Fruit fly (Drosophila melanogaster) whole organism, embryonic: ENCODE measurements around the gene ClC-a.

Experiments
- Abd-B ChIP-seq: fragments of 200-800 bp; sonication (Bioruptor generic); optimal IDR thresholded peaks from 2 replicates; lab custom pipeline; 2018; ENCODE audit warnings: missing biosample characterization, mild to moderate bottlenecking, missing genetic modification characterization, moderate library complexity
- Aef1 ChIP-seq: fragments of 200-800 bp; sonication (Bioruptor generic); IDR thresholded peaks from 3 replicates; pipeline ENCODE4 v1.3.6; 2022; ENCODE audit warnings: missing biosample characterization, missing genetic modification characterization
- Asciz ChIP-seq: fragments of 200-800 bp; sonication (Bioruptor generic); optimal IDR thresholded peaks from 2 replicates; lab custom pipeline; 2017; ENCODE audit warnings: missing biosample characterization, mild to moderate bottlenecking, missing genetic modification characterization, missing genetic modification reagents
- CG10267 ChIP-seq: fragments of 200-800 bp; sonication (Bioruptor generic); optimal IDR thresholded peaks from 2 replicates; lab custom pipeline; 2018; ENCODE audit warnings: missing biosample characterization, mild to moderate bottlenecking, missing genetic modification characterization, moderate library complexity
- CG10543 ChIP-seq: fragments of 200-800 bp; sonication (Bioruptor generic); optimal IDR thresholded peaks from 3 replicates; lab custom pipeline; 2017; ENCODE audit warnings: missing biosample characterization, mild to moderate bottlenecking, missing genetic modification characterization, moderate library complexity
- CG12769 ChIP-seq: fragments of 200-800 bp; sonication (Bioruptor generic); optimal IDR thresholded peaks from 2 replicates; lab custom pipeline; 2019; ENCODE audit warnings: missing biosample characterization, mild to moderate bottlenecking, missing genetic modification characterization, moderate library complexity
- CG13287 ChIP-seq: fragments of 200-800 bp; sonication (Bioruptor generic); IDR thresholded peaks from 2 replicates; pipeline ENCODE4 v1.3.6; 2022; ENCODE audit warnings: missing biosample characterization, missing genetic modification characterization; ENCODE audit not compliant: partially characterized antibody
- CG13296 ChIP-seq: fragments of 200-800 bp; sonication (Bioruptor generic); optimal IDR thresholded peaks from 3 replicates; lab custom pipeline; 2018; ENCODE audit warnings: missing biosample characterization, mild to moderate bottlenecking, missing genetic modification characterization
- CG13624 ChIP-seq: fragments of 200-800 bp; sonication (Bioruptor generic); optimal IDR thresholded peaks from 2 replicates; lab custom pipeline; 2016; ENCODE audit warnings: missing biosample characterization, missing genetic modification characterization
- CG16815 ChIP-seq: fragments of 200-800 bp; sonication (Bioruptor generic); optimal IDR thresholded peaks from 3 replicates; lab custom pipeline; 2017; ENCODE audit warnings: missing biosample characterization, mild to moderate bottlenecking, missing genetic modification characterization
- CG17359 ChIP-seq: fragments of 200-800 bp; sonication (Bioruptor generic); optimal IDR thresholded peaks from 3 replicates; lab custom pipeline; 2018; ENCODE audit warnings: missing biosample characterization, mild to moderate bottlenecking, missing genetic modification characterization, moderate library complexity
- CG17802 ChIP-seq: fragments of 200-800 bp; sonication (Bioruptor generic); optimal IDR thresholded peaks from 2 replicates; lab custom pipeline; 2018; ENCODE audit warnings: missing biosample characterization, mild to moderate bottlenecking, missing genetic modification characterization, moderate library complexity
- CG18262 ChIP-seq: fragments of 200-800 bp; optimal IDR thresholded peaks from 3 replicates; lab custom pipeline; 2019; ENCODE audit warnings: missing biosample characterization, mild to moderate bottlenecking, missing genetic modification characterization, moderate library complexity
- CG2129 ChIP-seq: fragments of 200-800 bp; sonication (Bioruptor generic); IDR thresholded peaks from 2 replicates; pipeline ENCODE4 v1.3.6; 2022; ENCODE audit warnings: missing biosample characterization, missing genetic modification characterization; ENCODE audit not compliant: partially characterized antibody
- CG2678 ChIP-seq: fragments of 200-800 bp; sonication (Bioruptor generic); optimal IDR thresholded peaks from 3 replicates; lab custom pipeline; 2019; ENCODE audit warnings: missing biosample characterization, mild to moderate bottlenecking, missing genetic modification characterization, moderate library complexity
- CG2875 ChIP-seq: fragments of 200-800 bp; sonication (Bioruptor generic); optimal IDR thresholded peaks from 2 replicates; lab custom pipeline; 2017; ENCODE audit warnings: missing biosample characterization, mild to moderate bottlenecking, missing genetic modification characterization, missing genetic modification reagents
- CG30020 ChIP-seq: fragments of 200-800 bp; optimal IDR thresholded peaks from 2 replicates; lab custom pipeline; 2019; ENCODE audit warnings: missing biosample characterization, mild to moderate bottlenecking, missing genetic modification characterization, moderate library complexity
- CG30403 ChIP-seq: fragments of 200-800 bp; sonication (Bioruptor generic); optimal IDR thresholded peaks from 3 replicates; lab custom pipeline; 2016; ENCODE audit warnings: missing biosample characterization, missing genetic modification characterization
- CG3847 ChIP-seq: fragments of 200-800 bp; sonication (Bioruptor generic); IDR thresholded peaks from 2 replicates; pipeline ENCODE4 v1.3.6; 2022; ENCODE audit warnings: missing biosample characterization, missing genetic modification characterization
- CG42726 ChIP-seq: fragments of 200-800 bp; sonication (Bioruptor generic); IDR thresholded peaks from 2 replicates; pipeline ENCODE4 v1.3.6; 2022; ENCODE audit warnings: missing biosample characterization, missing genetic modification characterization; ENCODE audit not compliant: partially characterized antibody
- CG4282 ChIP-seq: fragments of 200-800 bp; sonication (Bioruptor generic); optimal IDR thresholded peaks from 2 replicates; lab custom pipeline; 2016; ENCODE audit warnings: missing biosample characterization, missing genetic modification characterization
- CG4328 ChIP-seq: fragments of 200-800 bp; sonication (Bioruptor generic); optimal IDR thresholded peaks from 3 replicates; lab custom pipeline; 2017; ENCODE audit warnings: missing biosample characterization, missing genetic modification reagents, missing genetic modification characterization
- CG4820 ChIP-seq: fragments of 200-800 bp; sonication (Bioruptor generic); optimal IDR thresholded peaks from 3 replicates; lab custom pipeline; 2016; ENCODE audit warnings: missing biosample characterization, missing genetic modification characterization
- CG9215 ChIP-seq: fragments of 200-800 bp; sonication (Bioruptor generic); IDR thresholded peaks from 2 replicates; pipeline ENCODE4 v1.3.6; 2022; ENCODE audit warnings: missing biosample characterization, missing genetic modification characterization
- CTCF ChIP-seq: fragments of 200-800 bp; sonication (Bioruptor generic); optimal IDR thresholded peaks from 2 replicates; lab custom pipeline; 2017; ENCODE audit warnings: missing biosample characterization, mild to moderate bottlenecking, missing genetic modification characterization, moderate library complexity
- CkIIα-i1 ChIP-seq: fragments of 200-800 bp; sonication (Bioruptor generic); IDR thresholded peaks from 2 replicates; pipeline ENCODE4 v1.3.6; 2022; ENCODE audit warnings: missing biosample characterization, missing genetic modification characterization
- Doc3 ChIP-seq: fragments of 200-800 bp; sonication (Bioruptor generic); IDR thresholded peaks from 3 replicates; pipeline ENCODE4 v1.3.6; 2022; ENCODE audit warnings: missing biosample characterization, missing genetic modification characterization; ENCODE audit not compliant: partially characterized antibody
- Eip74EF ChIP-seq, 2 experiments: fragments of 200-800 bp in 1 of 2; fragments of >200 bp in 1 of 2; sonication (Bioruptor generic) in 1 of 2; optimal IDR thresholded peaks; 2 replicates each; lab custom pipeline; 2017 to 2019; ENCODE audit warnings: missing biosample characterization in 2 of 2, missing genetic modification characterization in 2 of 2, mild to moderate bottlenecking in 1 of 2, moderate library complexity in 1 of 2
- Fer1 ChIP-seq: fragments of 200-800 bp; sonication (Bioruptor generic); optimal IDR thresholded peaks from 2 replicates; lab custom pipeline; 2017; ENCODE audit warnings: missing biosample characterization, mild to moderate bottlenecking, missing genetic modification characterization
- Fer3 ChIP-seq: fragments of 200-800 bp; sonication (Bioruptor generic); optimal IDR thresholded peaks from 2 replicates; lab custom pipeline; 2018; ENCODE audit warnings: missing biosample characterization, mild to moderate bottlenecking, missing genetic modification characterization, moderate library complexity
- Hr78 ChIP-seq, 2 experiments: fragments of 200-800 bp in 1 of 2; fragments of >200 bp in 1 of 2; sonication (Bioruptor generic) in 1 of 2; optimal IDR thresholded peaks; 2 replicates each; lab custom pipeline; 2017 to 2019; ENCODE audit warnings: missing biosample characterization in 2 of 2, missing genetic modification characterization in 2 of 2, mild to moderate bottlenecking in 1 of 2, moderate library complexity in 1 of 2
- Lim3 ChIP-seq: fragments of 200-800 bp; sonication (Bioruptor generic); IDR thresholded peaks from 2 replicates; pipeline ENCODE4 v1.3.6; 2022; ENCODE audit warnings: missing biosample characterization, missing genetic modification characterization
- Nf-YB ChIP-seq: fragments of 200-800 bp; sonication (Bioruptor generic); optimal IDR thresholded peaks from 3 replicates; lab custom pipeline; 2019; ENCODE audit warnings: missing biosample characterization, mild to moderate bottlenecking, missing genetic modification characterization, moderate library complexity
- Rfx ChIP-seq: fragments of 200-800 bp; sonication (Bioruptor generic); IDR thresholded peaks from 2 replicates; pipeline ENCODE4 v1.3.6; 2022; ENCODE audit warnings: missing biosample characterization, missing genetic modification characterization
- Six4 ChIP-seq: fragments of 200-800 bp; sonication (Bioruptor generic); optimal IDR thresholded peaks from 2 replicates; lab custom pipeline; 2016; ENCODE audit warnings: missing biosample characterization, missing genetic modification characterization
- Sox100B ChIP-seq: fragments of 200-800 bp; sonication (Bioruptor generic); optimal IDR thresholded peaks from 3 replicates; lab custom pipeline; 2018; ENCODE audit warnings: missing biosample characterization, mild to moderate bottlenecking, missing genetic modification characterization
- Sry-β ChIP-seq: fragments of 200-800 bp; sonication (Bioruptor generic); optimal IDR thresholded peaks from 2 replicates; lab custom pipeline; 2018; ENCODE audit warnings: missing biosample characterization, mild to moderate bottlenecking, missing genetic modification characterization, moderate library complexity
- cwo ChIP-seq: fragments of 200-800 bp; sonication (Bioruptor generic); optimal IDR thresholded peaks from 3 replicates; lab custom pipeline; 2017; ENCODE audit warnings: missing biosample characterization, missing genetic modification characterization, mild to moderate bottlenecking, moderate library complexity, missing genetic modification reagents
- dysf ChIP-seq: fragments of 200-800 bp; sonication (Bioruptor generic); IDR thresholded peaks from 3 replicates; pipeline ENCODE4 v1.3.6; 2022; ENCODE audit warnings: missing biosample characterization, missing genetic modification characterization
- grn ChIP-seq: fragments of 200-800 bp; sonication (Bioruptor generic); optimal IDR thresholded peaks from 3 replicates; lab custom pipeline; 2017; ENCODE audit warnings: missing biosample characterization, missing genetic modification characterization
- lilli ChIP-seq: fragments of 200-800 bp; sonication (Bioruptor generic); optimal IDR thresholded peaks from 3 replicates; lab custom pipeline; 2016; ENCODE audit warnings: missing biosample characterization, missing genetic modification characterization
- lov ChIP-seq, 2 experiments: fragments of 200-800 bp in 1 of 2; fragments of >200 bp in 1 of 2; sonication (Bioruptor generic) in 1 of 2; IDR thresholded peaks in 1 of 2; optimal IDR thresholded peaks in 1 of 2; 2 replicates in 1 of 2; 3 replicates in 1 of 2; pipeline versions ENCODE4 v1.3.6 to Lab custom; 2017 to 2022; ENCODE audit warnings: missing biosample characterization in 1 of 2, missing genetic modification characterization in 1 of 2
- odd ChIP-seq: fragments of 200-800 bp; sonication (Bioruptor generic); optimal IDR thresholded peaks from 2 replicates; lab custom pipeline; 2017; ENCODE audit warnings: missing biosample characterization, mild to moderate bottlenecking, missing genetic modification characterization
- phol ChIP-seq: fragments of 200-800 bp; sonication (Bioruptor generic); optimal IDR thresholded peaks from 3 replicates; lab custom pipeline; 2018; ENCODE audit warnings: missing biosample characterization, mild to moderate bottlenecking, missing genetic modification characterization, moderate library complexity
- ranshi ChIP-seq: fragments of 200-800 bp; sonication (Bioruptor generic); IDR thresholded peaks from 2 replicates; pipeline ENCODE4 v1.3.6; 2022; ENCODE audit warnings: missing biosample characterization, missing genetic modification characterization
- salm ChIP-seq: fragments of 200-800 bp; sonication (Bioruptor generic); optimal IDR thresholded peaks from 2 replicates; lab custom pipeline; 2018; ENCODE audit warnings: missing biosample characterization, mild to moderate bottlenecking, missing genetic modification characterization
- sqz ChIP-seq: fragments of 200-800 bp; sonication (Bioruptor generic); optimal IDR thresholded peaks from 3 replicates; lab custom pipeline; 2018; ENCODE audit warnings: missing biosample characterization, mild to moderate bottlenecking, missing genetic modification characterization
- stwl ChIP-seq: fragments of 200-800 bp; sonication (Bioruptor generic); optimal IDR thresholded peaks from 3 replicates; lab custom pipeline; 2018; ENCODE audit warnings: missing biosample characterization, mild to moderate bottlenecking, missing genetic modification characterization, moderate library complexity
- tgo ChIP-seq: fragments of 200-800 bp; sonication (Bioruptor generic); IDR thresholded peaks from 3 replicates; pipeline ENCODE4 v1.3.6; 2022; ENCODE audit warnings: missing biosample characterization, missing genetic modification characterization

The ClC-a gene

DNA sequence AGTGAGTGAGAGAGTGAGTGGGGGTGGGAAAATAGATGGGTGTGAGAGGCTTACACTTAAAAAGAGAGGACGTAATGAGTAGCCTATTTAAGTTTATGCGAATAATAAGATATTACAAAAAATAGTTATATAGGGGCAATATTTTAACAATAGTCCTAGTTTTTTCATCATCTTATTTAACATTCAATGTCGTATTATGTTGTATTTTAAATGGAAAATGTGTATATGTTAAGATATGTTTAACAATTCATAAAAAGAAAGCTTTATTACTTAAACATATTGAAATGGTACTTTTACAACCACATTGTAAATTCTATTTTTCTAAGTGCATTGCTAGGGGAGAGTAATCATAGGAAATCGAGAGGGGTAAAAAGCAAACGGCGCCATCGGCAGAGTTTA, 39.0 kb downstream of the ClC-a start (continued):
- TF ChIP-seq grn (GFP tag; lab: Kevin White, UChicago), result no peak
- no peak for TF ChIP-seq stwl (tag; lab: Kevin White, UChicago)
- TF ChIP-seq salm (tag; lab: Kevin White, UChicago), result no peak
- 0 out of 2 replicates have a peak, but pooled peaks have one; percentile 13 for TF ChIP-seq ranshi (GFP tag; lab: Robert Waterston, UW)
- peak; percentile 82 for TF ChIP-seq Fer3 (tag; lab: Kevin White, UChicago)
- no peak for TF ChIP-seq Lim3 (GFP tag; lab: Robert Waterston, UW)
- TF ChIP-seq Nf-YB (GFP tag; lab: Kevin White, UChicago), result peak; percentile 63
- peak; percentile 78 for TF ChIP-seq CG13296 (GFP tag; lab: Kevin White, UChicago)
- TF ChIP-seq CG2678, result peak; percentile 93
- peak in 1 of 2 experiments; percentile 53 for TF ChIP-seq Hr78 (GFP tag; optimal IDR thresholded peaks at IDR 0.05; lab: Kevin White, UChicago)
- peak; percentile 77 for TF ChIP-seq cwo (GFP tag; lab: Kevin White, UChicago)
- TF ChIP-seq CG3847 (GFP tag; lab: Robert Waterston, UW), result peak; percentile 43; the same call in 1 of the 2 replicates
- TF ChIP-seq CG10543 (GFP tag; lab: Kevin White, UChicago), result peak; percentile 75
- peak; percentile 54; the same call in 1 of the 2 replicates for TF ChIP-seq CG9215 (GFP tag; lab: Robert Waterston, UW)
- no peak for TF ChIP-seq CG13287 (GFP tag; lab: Robert Waterston, UW)
- peak; percentile 81 for TF ChIP-seq CG10267
- TF ChIP-seq CG30020 (tag; lab: Kevin White, UChicago), result peak; percentile 54
- TF ChIP-seq lilli (GFP tag; lab: Kevin White, UChicago), result peak; percentile 44
- TF ChIP-seq CG4282 (GFP tag; lab: Kevin White, UChicago), result no peak
- TF ChIP-seq CkIIα-i1, result no peak
- peak; percentile 82 for TF ChIP-seq Fer1 (GFP tag; lab: Kevin White, UChicago)
- TF ChIP-seq CG17802 (tag; lab: Kevin White, UChicago), result no peak
- peak; percentile 62 for TF ChIP-seq tgo (GFP tag; lab: Robert Waterston, UW)
- TF ChIP-seq CG13624 (GFP tag; lab: Kevin White, UChicago), result no peak
- no peak for TF ChIP-seq CG42726 (GFP tag; lab: Robert Waterston, UW)
- peak; percentile 64 for TF ChIP-seq CG4328
- TF ChIP-seq CG4820 (GFP tag; lab: Kevin White, UChicago), result peak; percentile 54
- peak; percentile 87 for TF ChIP-seq CG18262 (tag; lab: Kevin White, UChicago)
- TF ChIP-seq dysf, result peak; percentile 72
- TF ChIP-seq Sox100B (GFP tag; lab: Kevin White, UChicago), result peak; percentile 80
- TF ChIP-seq CG2129 (GFP tag; lab: Robert Waterston, UW), result no peak
- peak in 1 of 2 experiments; percentile 61 for TF ChIP-seq Eip74EF (GFP tag; optimal IDR thresholded peaks at IDR 0.05; lab: Kevin White, UChicago)
- peak; percentile 68 for TF ChIP-seq odd (GFP tag; lab: Kevin White, UChicago)
- peak; percentile 46 for TF ChIP-seq Asciz
- TF ChIP-seq Doc3 (GFP tag; lab: Robert Waterston, UW), result no peak
- no peak for TF ChIP-seq lov (optimal IDR thresholded peaks at IDR 0.05; lab: Kevin White, UChicago)
- TF ChIP-seq lov (GFP tag; IDR thresholded peaks at IDR 0.05; lab: Robert Waterston, UW), result no peak
- TF ChIP-seq CG16815 (GFP tag; lab: Kevin White, UChicago), result peak; percentile 53
- peak; percentile 79 for TF ChIP-seq CG30403 (GFP tag; lab: Kevin White, UChicago)
- no peak for TF ChIP-seq CTCF (GFP tag; lab: Kevin White, UChicago)
- TF ChIP-seq phol (tag; lab: Kevin White, UChicago), result peak; percentile 74
- TF ChIP-seq Six4 (GFP tag; lab: Kevin White, UChicago), result peak; percentile 48
- TF ChIP-seq CG12769 (tag; lab: Kevin White, UChicago), result peak; percentile 58
- peak; percentile 37 for TF ChIP-seq CG2875 (GFP tag; lab: Kevin White, UChicago)
- TF ChIP-seq CG17359 (tag; lab: Kevin White, UChicago), result peak; percentile 79
- TF ChIP-seq Aef1, result peak; percentile 45; the same call in 1 of the 3 replicates
- peak; percentile 33; the same call in 1 of the 2 replicates for TF ChIP-seq Rfx (GFP tag; lab: Robert Waterston, UW)
- peak; percentile 54 for TF ChIP-seq Abd-B (GFP tag; lab: Kevin White, UChicago)
- TF ChIP-seq Sry-β (GFP tag; lab: Kevin White, UChicago), result peak; percentile 17
- peak; percentile 60 for TF ChIP-seq sqz (GFP tag; lab: Kevin White, UChicago)
